Fruit fly (Drosophila melanogaster) whole organism, prepupa: ENCODE data around the gene CG18294.
A peak's percentile ranks its signal among the peaks of the same experiment; 100 is the strongest.
"Not testable (repeated sequence)": the region's sequence is repeated elsewhere in the genome, so short reads cannot be mapped to it uniquely, and the experiment has no call there.

Experiments used
- Blimp-1 ChIP-seq: fragments of 200-800 bp; sonication (Bioruptor generic); optimal IDR thresholded peaks from 3 replicates; lab custom pipeline; 2017; ENCODE audit warnings: missing biosample characterization, missing genetic modification characterization, mild to moderate bottlenecking, moderate library complexity, missing genetic modification reagents
- CG10631 ChIP-seq: fragments of 200-800 bp; sonication (Bioruptor generic); optimal IDR thresholded peaks from 2 replicates; lab custom pipeline; 2016; ENCODE audit warnings: missing biosample characterization, missing genetic modification characterization
- CG10669 ChIP-seq: fragments of 200-800 bp; sonication (Bioruptor generic); optimal IDR thresholded peaks from 3 replicates; lab custom pipeline; 2018; ENCODE audit warnings: missing biosample characterization, mild to moderate bottlenecking, missing genetic modification characterization, moderate library complexity
- CG11902 ChIP-seq: fragments of 200-800 bp; sonication (Bioruptor generic); optimal IDR thresholded peaks from 3 replicates; lab custom pipeline; 2016; ENCODE audit warnings: missing biosample characterization, missing genetic modification characterization
- CG15336 ChIP-seq: fragments of 200-800 bp; sonication (Bioruptor generic); IDR thresholded peaks from 2 replicates; pipeline ENCODE4 v1.3.6; 2022; ENCODE audit warnings: missing biosample characterization, missing genetic modification characterization
- CG1621 ChIP-seq: fragments of 200-800 bp; sonication (Bioruptor generic); optimal IDR thresholded peaks from 3 replicates; lab custom pipeline; 2018; ENCODE audit warnings: missing biosample characterization, mild to moderate bottlenecking, missing genetic modification characterization
- CG16779 ChIP-seq: fragments of 200-800 bp; sonication (Bioruptor generic); optimal IDR thresholded peaks from 3 replicates; lab custom pipeline; 2017; ENCODE audit warnings: missing biosample characterization, mild to moderate bottlenecking, missing genetic modification characterization
- CG31627 ChIP-seq: fragments of 200-800 bp; sonication (Bioruptor generic); optimal IDR thresholded peaks from 3 replicates; lab custom pipeline; 2016; ENCODE audit warnings: missing biosample characterization, missing genetic modification characterization
- CG32006 ChIP-seq: fragments of 200-800 bp; sonication (Bioruptor generic); optimal IDR thresholded peaks from 3 replicates; lab custom pipeline; 2017; ENCODE audit warnings: missing biosample characterization, mild to moderate bottlenecking, missing genetic modification characterization
- CG4318 ChIP-seq: fragments of 200-800 bp; sonication (Bioruptor generic); optimal IDR thresholded peaks from 3 replicates; lab custom pipeline; 2017; ENCODE audit warnings: missing biosample characterization, mild to moderate bottlenecking, missing genetic modification characterization
- CG6163 ChIP-seq: fragments of 200-800 bp; sonication (Bioruptor generic); IDR thresholded peaks from 3 replicates; pipeline ENCODE4 v1.3.6; 2022; ENCODE audit warnings: missing biosample characterization, missing genetic modification characterization
- CG6792 ChIP-seq: fragments of 200-800 bp; sonication (Bioruptor generic); optimal IDR thresholded peaks from 3 replicates; lab custom pipeline; 2016; ENCODE audit warnings: missing biosample characterization, missing genetic modification characterization
- CG6854 ChIP-seq: fragments of 200-800 bp; sonication (Bioruptor generic); optimal IDR thresholded peaks from 2 replicates; lab custom pipeline; 2017; ENCODE audit warnings: missing biosample characterization, mild to moderate bottlenecking, missing genetic modification characterization
- CG7368 ChIP-seq: fragments of 200-800 bp; sonication (Bioruptor generic); optimal IDR thresholded peaks from 3 replicates; lab custom pipeline; 2016; ENCODE audit warnings: missing biosample characterization, missing genetic modification characterization
- Eip75B ChIP-seq: fragments of 200-800 bp; sonication (Bioruptor generic); optimal IDR thresholded peaks from 3 replicates; lab custom pipeline; 2016; ENCODE audit warnings: missing biosample characterization, missing genetic modification characterization
- Eip78C ChIP-seq: fragments of 200-800 bp; sonication (Bioruptor generic); peaks from one replicate; lab custom pipeline; 2016; ENCODE audit warnings: missing biosample characterization, missing genetic modification characterization
- Eip93F ChIP-seq: fragments of 200-800 bp; sonication (Bioruptor generic); optimal IDR thresholded peaks from 2 replicates; lab custom pipeline; 2016; ENCODE audit warnings: missing biosample characterization, mild to moderate bottlenecking, missing genetic modification characterization
- Gug ChIP-seq: fragments of 200-800 bp; sonication (Bioruptor generic); IDR thresholded peaks from 2 replicates; pipeline ENCODE4 v1.3.6; 2022; ENCODE audit warnings: missing biosample characterization, missing genetic modification characterization
- Lpt ChIP-seq: fragments of 200-800 bp; sonication (Bioruptor generic); optimal IDR thresholded peaks from 3 replicates; lab custom pipeline; 2016; ENCODE audit warnings: missing biosample characterization, missing genetic modification characterization
- Met ChIP-seq: fragments of 200-800 bp; sonication (Bioruptor generic); optimal IDR thresholded peaks from 3 replicates; lab custom pipeline; 2016; ENCODE audit warnings: missing biosample characterization, missing genetic modification characterization
- Sox102F ChIP-seq: fragments of 200-800 bp; sonication (Bioruptor generic); optimal IDR thresholded peaks from 2 replicates; lab custom pipeline; 2016; ENCODE audit warnings: missing biosample characterization, mild to moderate bottlenecking, missing genetic modification characterization
- Sox14 ChIP-seq: fragments of 200-800 bp; sonication (Bioruptor generic); optimal IDR thresholded peaks from 3 replicates; lab custom pipeline; 2016; ENCODE audit warnings: missing biosample characterization, missing genetic modification characterization
- Sox15 ChIP-seq: fragments of 200-800 bp; sonication (Bioruptor generic); optimal IDR thresholded peaks from 3 replicates; lab custom pipeline; 2016; ENCODE audit warnings: missing biosample characterization, missing genetic modification characterization
- acj6 ChIP-seq: fragments of 200-800 bp; sonication (Bioruptor generic); optimal IDR thresholded peaks from 3 replicates; lab custom pipeline; 2016; ENCODE audit warnings: missing biosample characterization, missing genetic modification characterization
- eg ChIP-seq: fragments of 200-800 bp; sonication (Bioruptor generic); IDR thresholded peaks from 3 replicates; pipeline ENCODE4 v1.3.6; 2022; ENCODE audit warnings: missing biosample characterization, missing genetic modification characterization
- fd59A ChIP-seq: fragments of 200-800 bp; sonication (Bioruptor generic); optimal IDR thresholded peaks from 2 replicates; lab custom pipeline; 2017; ENCODE audit warnings: missing biosample characterization, mild to moderate bottlenecking, missing genetic modification characterization, missing genetic modification reagents
- fkh ChIP-seq: fragments of 200-800 bp; sonication (Bioruptor generic); optimal IDR thresholded peaks from 3 replicates; lab custom pipeline; 2017; ENCODE audit warnings: missing biosample characterization, mild to moderate bottlenecking, missing genetic modification characterization, moderate library complexity
- salr ChIP-seq, 2 experiments: fragments of 200-800 bp; sonication (Bioruptor generic); optimal IDR thresholded peaks; 3 replicates each; lab custom pipeline; 2016 to 2018; ENCODE audit warnings: missing biosample characterization in 2 of 2, missing genetic modification characterization in 2 of 2, mild to moderate bottlenecking in 1 of 2
- spab ChIP-seq: fragments of 200-800 bp; sonication (Bioruptor generic); optimal IDR thresholded peaks from 2 replicates; lab custom pipeline; 2017; ENCODE audit warnings: missing biosample characterization, mild to moderate bottlenecking, missing genetic modification characterization, missing genetic modification reagents
- ss ChIP-seq, 2 experiments: fragments of 200-800 bp; sonication (Bioruptor generic); optimal IDR thresholded peaks; 2 replicates in 1 of 2; 3 replicates in 1 of 2; lab custom pipeline; 2017 to 2018; ENCODE audit warnings: mild to moderate bottlenecking in 2 of 2, missing biosample characterization in 2 of 2, missing genetic modification characterization in 2 of 2, moderate library complexity in 1 of 2
- svp ChIP-seq: fragments of 200-800 bp; sonication (Bioruptor generic); peaks from one replicate; lab custom pipeline; 2016; ENCODE audit warnings: missing biosample characterization, missing genetic modification characterization
- topi ChIP-seq: fragments of 200-800 bp; sonication (Bioruptor generic); optimal IDR thresholded peaks from 3 replicates; lab custom pipeline; 2016; ENCODE audit warnings: missing biosample characterization, missing genetic modification characterization
- vri ChIP-seq: fragments of 200-800 bp; sonication (Bioruptor generic); optimal IDR thresholded peaks from 3 replicates; lab custom pipeline; 2016; ENCODE audit warnings: missing biosample characterization, mild to moderate bottlenecking, missing genetic modification characterization

The CG18294 gene

DNA sequence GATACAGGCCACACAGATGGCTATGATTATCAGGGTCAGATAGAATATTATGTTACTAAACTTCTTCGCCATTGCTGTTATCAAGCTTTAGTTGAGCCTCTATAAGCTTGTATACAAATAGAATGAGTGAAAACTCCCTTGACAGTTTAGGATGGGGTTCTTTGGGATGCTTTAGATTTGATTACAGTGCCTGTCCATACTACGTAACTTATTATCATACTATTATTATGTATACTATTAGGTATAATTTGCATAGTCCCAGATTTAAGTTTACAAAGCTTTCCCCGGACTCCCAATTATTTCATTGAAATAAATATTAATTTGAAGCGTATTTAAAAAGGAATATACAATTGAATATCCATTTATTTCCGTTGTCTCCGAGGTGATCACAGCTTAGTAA lies 11.0 kb upstream of the CG18294 start, which contains the start of gene brv1:
Gene brv1 (minus strand): TSS at position 101 of the 400 bp plus-strand sequence.
- no peak for TF ChIP-seq fkh (GFP tag; lab: Kevin White, UChicago)
- TF ChIP-seq, all 60 proteins: peak for 0

- TF ChIP-seq Sox15 (GFP tag; lab: Kevin White, UChicago) = no peak
- no peak for TF ChIP-seq CG6854
- TF ChIP-seq, all 60 proteins: peak for 0
Measured at dm6 chr3L:19483007-19483406, 7.6 kb upstream of the CG18294 start.

DNA sequence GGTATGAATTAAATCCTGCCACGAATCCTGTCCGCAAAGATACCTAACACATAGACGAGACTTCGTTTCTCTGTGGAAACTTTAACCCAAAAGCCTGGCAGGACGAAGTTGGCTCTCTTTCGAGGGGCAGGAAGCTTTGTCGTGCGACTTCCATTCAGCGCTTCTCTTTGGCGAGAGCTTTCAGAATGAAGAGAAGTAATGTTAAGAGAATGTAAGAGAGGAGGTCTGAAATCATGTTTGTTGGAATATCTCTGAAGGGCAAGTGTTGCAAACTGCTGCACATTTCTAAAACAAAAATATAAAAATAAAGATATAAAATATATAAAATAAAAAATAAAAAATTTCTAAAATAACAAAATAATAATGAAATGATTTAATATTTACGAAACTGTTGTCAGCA lies 6.6 kb upstream of the CG18294 start:
- no peak for TF ChIP-seq svp
- TF ChIP-seq Eip93F (GFP tag; lab: Kevin White, UChicago) = no peak
- no peak for TF ChIP-seq CG6163 (GFP tag; lab: Robert Waterston, UW)
- no peak for TF ChIP-seq Met (GFP tag; lab: Kevin White, UChicago)
- TF ChIP-seq CG6854 = no peak
- TF ChIP-seq CG4318 (GFP tag; lab: Kevin White, UChicago) = no peak

DNA sequence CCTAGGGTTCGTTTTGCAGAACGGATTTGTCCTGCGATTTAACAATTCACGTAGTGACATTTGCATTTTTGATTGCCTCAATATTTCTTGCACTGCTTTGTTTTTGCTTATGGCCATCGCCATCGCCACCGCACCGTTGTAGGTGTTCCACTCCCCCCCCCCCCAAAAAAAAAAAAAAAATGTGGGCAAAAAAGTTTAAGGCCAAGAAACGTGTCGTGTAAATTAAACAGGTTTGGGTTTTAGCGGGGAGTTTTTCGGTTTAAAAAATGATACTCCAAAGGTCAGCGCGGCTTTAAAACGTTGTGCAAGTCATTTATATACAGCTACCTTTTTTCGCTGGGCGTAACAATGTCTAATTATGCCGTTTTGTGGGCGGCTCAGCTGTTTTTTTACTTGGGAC lies 5.8 kb upstream of the CG18294 start:
- TF ChIP-seq CG32006 (GFP tag; lab: Kevin White, UChicago) = no peak
- no peak for TF ChIP-seq Sox14 (GFP tag; lab: Kevin White, UChicago)
- no peak for TF ChIP-seq Lpt (GFP tag; lab: Kevin White, UChicago)
- peak in 1 of 2 experiments; percentile 6 for TF ChIP-seq ss (GFP tag; optimal IDR thresholded peaks at IDR 0.05; lab: Kevin White, UChicago)
- TF ChIP-seq eg (GFP tag; lab: Robert Waterston, UW) = 0 out of 3 replicates have a peak, but pooled peaks have one; percentile 13
- no peak for TF ChIP-seq CG15336 (GFP tag; lab: Robert Waterston, UW)
- TF ChIP-seq svp = peak; percentile 19
- TF ChIP-seq Eip93F (GFP tag; lab: Kevin White, UChicago) = no peak
- no peak for TF ChIP-seq fkh (GFP tag; lab: Kevin White, UChicago)
- no peak for TF ChIP-seq Eip75B (GFP tag; lab: Kevin White, UChicago)
- no peak for TF ChIP-seq CG16779 (tag; lab: Kevin White, UChicago)
- no peak for TF ChIP-seq CG31627
- no peak for TF ChIP-seq CG1621 (tag; lab: Kevin White, UChicago)
- TF ChIP-seq CG11902 (GFP tag; lab: Kevin White, UChicago) = no peak
- TF ChIP-seq fd59A (GFP tag; lab: Kevin White, UChicago) = no peak
- TF ChIP-seq Blimp-1 (GFP tag; lab: Kevin White, UChicago) = no peak
- no peak for TF ChIP-seq vri (GFP tag; lab: Kevin White, UChicago)
- no peak for TF ChIP-seq CG7368
- peak; percentile 50 for TF ChIP-seq Eip78C (GFP tag; lab: Kevin White, UChicago)
- TF ChIP-seq CG6792 (GFP tag; lab: Kevin White, UChicago) = no peak
- no peak for TF ChIP-seq CG10631
- TF ChIP-seq Sox15 (GFP tag; lab: Kevin White, UChicago) = no peak
- TF ChIP-seq salr (GFP tag; optimal IDR thresholded peaks at IDR 0.05; lab: Kevin White, UChicago) = no peak
- TF ChIP-seq CG10669 = no peak
- TF ChIP-seq spab (GFP tag; lab: Kevin White, UChicago) = no peak
- TF ChIP-seq Gug (GFP tag; lab: Robert Waterston, UW) = no peak

DNA sequence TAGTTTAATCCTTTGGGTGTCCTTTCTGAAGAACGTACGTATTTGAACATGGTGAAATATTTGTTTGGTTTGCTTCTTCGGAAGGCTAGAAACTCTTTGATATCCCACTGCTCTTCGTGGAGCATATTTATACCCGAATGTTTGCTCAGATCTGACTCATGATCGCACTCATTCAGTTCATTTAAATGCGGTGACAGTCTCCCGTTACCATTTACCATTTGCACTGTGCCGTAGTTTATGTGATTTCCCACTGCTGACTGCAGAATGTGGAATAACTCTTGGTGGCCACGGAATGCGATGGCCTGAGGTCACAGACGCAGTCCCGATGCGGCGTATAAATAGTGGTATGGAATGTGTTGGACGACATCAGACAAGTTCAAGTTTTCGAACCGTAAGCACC lies 3.2 kb downstream of the CG18294 start, which contains the start of the genes 825-Oak and CG12519:
Gene 825-Oak (minus strand): TSS at position 101 of the 400 bp plus-strand sequence.
Gene CG12519 (plus strand): TSS at position 364 of the 400 bp plus-strand sequence.
- TF ChIP-seq Sox102F; topi (GFP tag; lab: Kevin White, UChicago); acj6: not testable (repeated sequence)
